Worm (Caenorhabditis elegans): ENCODE data around the gene C36H8.1.

DNA sequence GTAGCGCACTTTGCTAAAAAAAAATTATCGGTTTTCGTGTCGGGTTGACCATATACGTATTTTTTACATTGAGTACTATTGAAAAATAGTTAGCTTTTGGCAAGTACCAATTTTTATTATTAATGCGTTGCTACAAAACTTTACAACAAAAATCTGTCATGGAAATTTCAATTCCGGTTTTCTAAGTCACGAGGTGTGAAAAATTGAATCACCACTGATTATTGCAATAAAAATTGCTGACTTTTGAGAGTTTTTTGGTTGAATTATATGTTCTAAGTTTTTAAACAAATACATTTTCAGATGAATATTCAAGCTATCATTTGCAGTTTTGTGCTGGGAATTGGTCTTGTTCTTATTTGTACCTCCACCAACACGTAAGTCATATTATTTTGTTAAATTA is 46.3 kb upstream of the C36H8.1 start, which contains the start of gene F07C6.2:
- TF ChIP-seq tbx-7 (tag; optimal IDR thresholded peaks at IDR 0.05) (no peak), che-1 (tag; optimal IDR thresholded peaks at IDR 0.05) (no peak), tbx-2 (tag; optimal IDR thresholded peaks at IDR 0.05) (no peak), hlh-8 (tag; optimal IDR thresholded peaks at IDR 0.05) (no peak), nfya-1 (tag; optimal IDR thresholded peaks at IDR 0.05) (no peak), sox-2 (GFP tag; IDR thresholded peaks at IDR 0.05) (no peak), ztf-16 (tag; optimal IDR thresholded peaks at IDR 0.05) (no peak), gmeb-2 (tag; optimal IDR thresholded peaks at IDR 0.05) (no peak), fkh-10 (GFP tag; optimal IDR thresholded peaks at IDR 0.05) (no peak)

All from whole organism, late embryonic.